Worm (Caenorhabditis elegans) whole organism, dauer: ENCODE measurements around the gene Y38H6C.18.
"Not testable (repeated sequence)": the region's sequence is repeated elsewhere in the genome, so short reads cannot be mapped to it uniquely, and the experiment has no call there.

ENCODE experiments used
- unc-62 ChIP-seq: sonication (generic microtip); optimal IDR thresholded peaks from 2 replicates; lab custom pipeline; 2017; ENCODE audit warnings: missing biosample characterization, missing genetic modification reagents, missing genetic modification characterization

Gene Y38H6C.18

ce11 chrV:20547048-20547447, at the start of gene Y38H6C.18:
Gene Y38H6C.18, minus strand, starts transcription at chrV:20547148.
- TF ChIP-seq unc-62 = no peak

DNA sequence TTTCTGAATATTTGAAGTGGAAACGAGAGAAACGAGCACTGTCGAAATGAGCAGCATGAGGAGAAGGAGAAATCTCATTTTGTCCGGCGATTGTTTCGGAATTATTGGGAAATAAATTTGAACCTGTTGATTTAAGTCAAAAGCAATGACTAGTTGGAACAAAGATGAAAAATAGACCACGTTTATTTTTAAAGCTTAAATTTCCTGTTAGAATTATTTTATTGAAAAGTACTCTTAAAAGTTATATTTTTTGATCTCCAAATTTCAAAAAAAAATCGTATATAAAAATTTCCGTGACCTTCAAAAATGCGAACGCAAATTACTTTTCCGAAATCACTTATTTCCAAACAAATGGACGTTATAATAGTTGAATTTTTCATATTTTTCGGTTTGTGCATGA, 48.7 kb upstream of the Y38H6C.18 start, which contains the start of gene F26F2.11:
F26F2.11 (minus strand) TSS at position 101 of the 400 bp plus-strand sequence.
- no peak for TF ChIP-seq unc-62

ce11 chrV:20594746-20595145, 47.8 kb upstream of the Y38H6C.18 start, which contains the start of gene F26F2.10:
Gene F26F2.10, minus strand, starts transcription at chrV:20594846.
- no peak for TF ChIP-seq unc-62

ce11 chrV:20580511-20581040, 33.6 kb upstream of the Y38H6C.18 start, which contains the start of gene F26F2.7:
Gene F26F2.7, plus strand, starts transcription at chrV:20580990.
- TF ChIP-seq unc-62 = no peak

- no peak for TF ChIP-seq unc-62
Measured at ce11 chrV:20579534-20579933, 32.6 kb upstream of the Y38H6C.18 start, which contains the start of gene F26F2.8. Gene F26F2.8, plus strand, starts transcription at chrV:20579546.

DNA sequence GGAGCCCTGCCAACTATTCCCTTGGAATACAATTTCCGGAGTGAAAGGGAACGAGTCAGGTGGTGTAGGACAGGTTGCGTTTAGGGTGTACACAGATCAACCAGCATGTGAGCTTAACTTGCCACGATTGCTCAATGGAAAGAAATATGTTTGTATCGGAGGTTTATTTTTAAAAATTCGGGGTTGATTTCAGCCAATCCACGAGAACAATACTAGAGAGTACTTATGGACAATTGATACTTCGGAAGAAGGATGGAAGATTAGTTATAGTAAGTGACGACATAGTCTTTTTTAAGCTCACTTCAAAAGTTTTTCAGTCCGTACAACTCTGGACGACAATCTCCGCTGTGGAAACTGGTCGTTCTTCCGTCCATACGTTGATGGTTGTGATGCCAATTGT, 27.9 kb upstream of the Y38H6C.18 start:
- TF ChIP-seq unc-62 = no peak

DNA sequence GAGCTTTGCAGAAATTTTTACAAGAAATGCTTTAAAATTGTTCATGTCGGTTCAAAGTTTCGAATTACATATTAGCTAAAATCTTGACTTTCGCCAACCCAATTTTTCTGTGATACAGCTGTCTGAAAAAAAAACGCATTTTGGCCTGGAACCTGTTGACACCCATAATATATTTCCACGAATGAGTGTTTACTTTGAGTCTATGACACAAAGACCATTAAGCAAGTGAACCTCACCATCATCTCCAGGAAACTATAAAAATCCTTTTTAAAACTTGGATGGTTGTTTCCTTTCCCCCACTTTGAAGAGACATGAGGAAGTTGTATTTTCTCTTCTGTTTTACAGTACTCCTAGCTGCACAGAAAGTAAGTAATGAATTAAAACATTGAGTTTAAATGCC, 27.4 kb upstream of the Y38H6C.18 start, which contains the start of gene clec-263:
clec-263 (plus strand) TSS at position 301 of the 400 bp plus-strand sequence.
- no peak for TF ChIP-seq unc-62

DNA sequence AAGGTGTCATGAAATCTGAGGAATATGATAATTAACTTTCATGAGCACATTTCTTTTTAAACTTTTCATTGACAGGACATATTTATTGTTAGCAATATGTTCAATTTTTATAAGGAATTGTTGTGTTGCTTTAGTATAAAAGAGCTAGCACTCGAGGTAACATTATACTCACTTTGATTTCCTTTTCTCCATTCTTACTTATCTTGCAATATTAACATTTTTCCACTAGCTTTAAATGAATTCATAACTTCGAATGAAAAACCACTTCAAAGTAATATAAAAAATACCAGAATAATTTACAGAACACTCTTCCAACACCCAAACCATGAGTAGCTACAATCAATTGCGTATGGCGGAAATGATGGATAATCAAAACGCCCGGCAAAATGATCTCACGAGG, 26.4 kb upstream of the Y38H6C.18 start, which contains the start of gene F26F2.5:
F26F2.5 (plus strand) TSS at position 301 of the 400 bp plus-strand sequence.
- no peak for TF ChIP-seq unc-62

ce11 chrV:20568995-20569394, 22.0 kb upstream of the Y38H6C.18 start, which contains the start of gene F26F2.4:
Gene F26F2.4, plus strand, starts transcription at chrV:20569295.
- TF ChIP-seq unc-62 = not testable (repeated sequence)

- no peak for TF ChIP-seq unc-62
Measured at ce11 chrV:20566454-20566853, 19.5 kb upstream of the Y38H6C.18 start, which contains the start of gene F26F2.3. Gene F26F2.3, minus strand, starts transcription at chrV:20566554.

DNA sequence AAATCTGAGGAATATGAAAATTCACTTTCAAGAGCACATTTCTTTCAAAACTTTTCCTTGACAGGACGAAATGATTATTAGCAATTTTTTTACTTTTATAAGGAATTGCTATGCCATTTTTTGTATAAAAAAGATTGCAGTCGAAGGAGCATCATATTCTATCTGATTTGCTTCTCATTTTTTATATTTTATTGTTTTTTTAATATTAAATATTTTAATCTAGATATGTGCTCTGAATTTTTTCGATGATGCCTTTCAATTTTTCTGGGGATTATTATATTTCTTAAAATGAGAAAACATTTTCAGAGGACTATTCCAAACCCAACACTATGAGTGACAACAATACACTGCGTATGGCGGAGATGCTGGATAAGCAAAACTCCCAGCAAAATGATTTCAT, 17.1 kb upstream of the Y38H6C.18 start, which contains the start of gene F26F2.13:
F26F2.13 (plus strand) TSS at position 301 of the 400 bp plus-strand sequence.
- TF ChIP-seq unc-62 = not testable (repeated sequence)

DNA sequence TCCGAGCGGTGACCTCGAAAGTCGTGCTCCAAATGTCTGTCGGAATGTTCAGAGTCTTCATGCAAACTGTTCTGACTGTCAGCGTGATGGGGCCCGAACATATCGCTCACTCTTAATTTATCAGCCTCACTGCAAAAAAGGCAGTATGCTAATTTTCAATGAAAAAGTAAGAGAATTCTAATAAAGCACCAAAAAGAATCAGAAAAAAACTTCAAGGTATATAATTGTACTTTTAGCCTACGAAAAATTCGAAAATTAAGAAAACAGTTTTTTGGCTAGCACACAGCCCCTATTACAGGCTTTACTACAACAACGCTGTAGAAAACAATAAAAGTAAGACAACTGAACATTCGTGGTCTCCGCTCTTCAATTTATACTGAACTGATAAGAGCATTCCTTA, 14.8 kb upstream of the Y38H6C.18 start, which contains the start of gene F26F2.1:
F26F2.1 (minus strand) TSS at position 101 of the 400 bp plus-strand sequence.
- no peak for TF ChIP-seq unc-62

DNA sequence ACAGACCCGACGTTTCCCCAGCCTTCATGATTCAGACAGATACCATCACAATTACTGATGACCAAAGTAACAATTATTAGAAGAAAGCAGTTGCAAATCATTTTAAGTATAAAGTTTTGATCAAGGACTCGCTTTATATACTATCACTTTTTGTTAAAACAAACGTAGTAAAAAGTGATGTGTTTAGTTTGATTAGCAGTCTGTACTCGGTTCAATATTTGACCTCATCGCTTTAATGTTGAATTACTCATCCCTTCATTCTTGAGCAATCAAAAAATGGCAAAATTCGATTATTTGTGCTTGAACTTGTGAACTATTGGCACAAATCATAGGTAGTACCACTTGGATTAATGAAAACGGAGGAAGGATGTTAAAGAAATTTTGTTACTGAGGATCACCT, 11.3 kb upstream of the Y38H6C.18 start, which contains the start of gene abf-4:
abf-4 (minus strand) TSS at position 101 of the 400 bp plus-strand sequence.
- TF ChIP-seq unc-62 = no peak

- TF ChIP-seq unc-62 = no peak
Measured at ce11 chrV:20556260-20556659, 9.3 kb upstream of the Y38H6C.18 start, which contains the start of gene Y38H6C.23. Gene Y38H6C.23, minus strand, starts transcription at chrV:20556360.

ce11 chrV:20555120-20555519, 8.2 kb upstream of the Y38H6C.18 start, which contains the start of gene Y38H6C.21:
Gene Y38H6C.21, minus strand, starts transcription at chrV:20555267.
- TF ChIP-seq unc-62 = no peak

DNA sequence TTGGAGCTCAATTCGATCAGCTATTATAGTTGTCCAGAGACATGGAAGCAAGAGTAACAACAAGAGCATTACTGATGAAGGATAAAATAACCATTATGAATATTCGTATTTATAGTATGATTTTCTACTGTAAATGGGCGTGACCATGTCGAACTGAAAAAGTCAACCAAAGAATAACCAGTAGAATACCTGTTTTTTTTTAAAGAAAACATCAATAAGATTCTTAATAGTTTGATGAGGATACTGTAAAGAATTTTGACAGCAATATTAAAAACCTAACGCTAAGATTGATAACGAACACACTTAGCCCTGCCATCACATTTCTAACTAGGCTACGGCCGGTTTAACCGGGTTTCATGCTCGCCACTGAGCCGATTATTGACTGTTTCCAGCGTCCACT, 6.0 kb upstream of the Y38H6C.18 start, which contains the start of gene vmo-1:
vmo-1 (minus strand) TSS at position 101 of the 400 bp plus-strand sequence.
- TF ChIP-seq unc-62 = no peak

- no peak for TF ChIP-seq unc-62
Measured at ce11 chrV:20551096-20551495, 4.1 kb upstream of the Y38H6C.18 start, which contains the start of gene Y38H6C.20. Gene Y38H6C.20, minus strand, starts transcription at chrV:20551196.

DNA sequence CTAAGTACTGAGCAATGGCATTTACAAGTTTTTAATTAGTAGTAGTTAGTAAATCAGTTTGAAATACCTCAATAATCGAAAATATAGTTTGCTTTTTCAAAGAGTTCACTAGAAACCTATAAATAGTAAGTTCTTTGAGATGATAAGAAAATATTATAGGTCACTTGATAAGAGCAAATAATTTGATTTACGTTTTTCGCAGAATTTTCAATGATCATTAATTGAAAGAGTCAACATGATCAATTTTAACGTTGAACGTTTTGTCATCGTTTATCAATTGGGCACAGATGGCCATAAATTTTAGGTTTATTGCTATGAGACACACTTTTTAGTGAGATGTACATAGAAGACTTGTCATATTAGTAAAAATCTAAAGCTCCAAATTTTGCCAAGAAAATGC, 1.2 kb downstream of the Y38H6C.18 start:
- no peak for TF ChIP-seq unc-62
